Fruit fly (Drosophila melanogaster): ENCODE data around the gene Efa6.

Efa6 gene

DNA sequence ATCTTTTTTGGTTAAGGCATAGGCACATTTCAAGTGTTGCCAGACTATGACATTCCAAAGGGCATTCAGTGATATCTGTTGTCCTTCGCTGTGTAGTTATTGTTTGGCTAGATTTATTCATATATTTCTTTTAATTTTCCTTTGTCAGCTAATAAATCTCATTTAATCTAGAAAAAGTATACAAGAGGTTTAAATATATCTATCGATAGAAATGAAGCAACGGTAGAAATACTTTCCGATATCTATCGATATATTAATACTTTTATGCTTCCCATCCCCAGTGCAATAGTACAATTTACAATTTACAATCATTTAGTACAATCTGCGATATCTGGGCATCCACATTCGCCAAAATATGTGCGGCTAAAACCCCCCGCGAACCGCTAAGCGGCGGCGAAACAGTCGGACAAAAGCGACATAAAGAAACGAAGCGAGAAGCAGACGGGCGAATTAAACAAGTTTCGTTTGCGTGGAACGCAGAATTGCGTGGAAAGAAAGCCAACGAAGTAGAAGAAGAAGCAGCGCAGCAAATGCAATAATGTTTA, at the start of gene Efa6 (continued):
- TF ChIP-seq amos (GFP tag; IDR thresholded peaks at IDR 0.05; ENCODE audit: partially characterized antibody) (peak; percentile 90), CG4404 (GFP tag; IDR thresholded peaks at IDR 0.05) (no peak), corto (GFP tag; optimal IDR thresholded peaks at IDR 0.05) (no peak), NK7.1 (GFP tag; optimal IDR thresholded peaks at IDR 0.05) (no peak), CG5180 (GFP tag; optimal IDR thresholded peaks at IDR 0.05) (no peak), Asciz (GFP tag; optimal IDR thresholded peaks at IDR 0.05) (no peak), shn (GFP tag; optimal IDR thresholded peaks at IDR 0.05) (no peak), Xbp1 (GFP tag; optimal IDR thresholded peaks at IDR 0.05) (peak; percentile 56), prd (optimal IDR thresholded peaks at IDR 0.05) (no peak), prd (GFP tag; IDR thresholded peaks at IDR 0.05) (peak; percentile 46; the same call in 2 of the 3 replicates), grau (tag; optimal IDR thresholded peaks at IDR 0.05) (peak; percentile 58), crol (GFP tag; IDR thresholded peaks at IDR 0.05) (peak; percentile 56), CG13424 (tag; optimal IDR thresholded peaks at IDR 0.05) (peak; percentile 57), CG3065 (GFP tag; optimal IDR thresholded peaks at IDR 0.05) (no peak), bbx (GFP tag; IDR thresholded peaks at IDR 0.05; ENCODE audit: partially characterized antibody) (peak; percentile 86), CG8359 (GFP tag; optimal IDR thresholded peaks at IDR 0.05; ENCODE audit: borderline replicate concordance) (no peak), CG6854 (GFP tag; optimal IDR thresholded peaks at IDR 0.05) (no peak), CG4820 (GFP tag; optimal IDR thresholded peaks at IDR 0.05) (peak; percentile 55), gfzf (GFP tag; optimal IDR thresholded peaks at IDR 0.05) (peak; percentile 22), CG14860 (GFP tag; IDR thresholded peaks at IDR 0.05; ENCODE audit: partially characterized antibody) (peak; percentile 91), Atf-2 (GFP tag; optimal IDR thresholded peaks at IDR 0.05) (no peak), CG11695 (GFP tag; IDR thresholded peaks at IDR 0.05) (no peak), Fer2 (tag; optimal IDR thresholded peaks at IDR 0.05) (no peak), CG10147 (GFP tag; optimal IDR thresholded peaks at IDR 0.05) (peak; percentile 26), CG14441 (GFP tag; IDR thresholded peaks at IDR 0.05) (no peak), tx (GFP tag; optimal IDR thresholded peaks at IDR 0.05) (peak; percentile 21), HmgD (GFP tag; optimal IDR thresholded peaks at IDR 0.05) (no peak), otp (GFP tag; IDR thresholded peaks at IDR 0.05) (no peak), CG3995 (GFP tag; optimal IDR thresholded peaks at IDR 0.05) (peak; percentile 95)

DNA sequence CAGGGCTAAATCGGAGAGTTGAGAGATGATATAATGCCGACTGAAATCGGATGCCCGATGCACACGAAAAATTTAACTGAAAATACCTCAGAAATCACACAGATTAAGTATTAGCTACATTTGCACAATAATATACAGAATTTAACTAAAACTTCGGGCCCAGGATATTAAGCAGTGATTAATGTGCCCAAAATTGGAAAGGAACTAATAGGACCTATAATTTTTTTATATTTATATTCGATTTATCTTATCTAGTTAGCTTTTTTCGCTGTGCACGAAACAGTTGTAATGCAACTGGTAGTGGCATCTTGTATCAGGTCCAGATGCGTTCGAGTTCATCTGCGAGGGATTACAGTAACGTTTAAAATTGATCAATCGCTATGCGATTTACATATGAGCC, 48.7 kb upstream of the Efa6 start:
- TF ChIP-seq Ets65A (GFP tag) (peak; percentile 57), CG2712 (tag; optimal IDR thresholded peaks at IDR 0.05) (peak; percentile 6), Hr51 (GFP tag; optimal IDR thresholded peaks at IDR 0.05) (peak in 1 of 2 experiments; percentile 50), CG11504 (tag; optimal IDR thresholded peaks at IDR 0.05) (peak; percentile 38), CG17359 (tag; optimal IDR thresholded peaks at IDR 0.05) (peak; percentile 13), Med (GFP tag) (peak; percentile 37), CG14441 (GFP tag; IDR thresholded peaks at IDR 0.05) (0 out of 2 replicates have a peak, but pooled peaks have one; percentile 20), CG32532 (GFP tag; IDR thresholded peaks at IDR 0.05) (0 out of 2 replicates have a peak, but pooled peaks have one; percentile 13), CG10366 (GFP tag; IDR thresholded peaks at IDR 0.05) (peak; percentile 29; the same call in 1 of the 2 replicates), CG14710 (tag; optimal IDR thresholded peaks at IDR 0.05) (no peak), sens (GFP tag) (peak; percentile 60), CG11085 (GFP tag; IDR thresholded peaks at IDR 0.05) (no peak), Sox102F (GFP tag; optimal IDR thresholded peaks at IDR 0.05) (peak; percentile 52), pan (optimal IDR thresholded peaks at IDR 0.05) (no peak), pan (GFP tag; optimal IDR thresholded peaks at IDR 0.05 in 1 of 2, IDR thresholded peaks at IDR 0.05 in 1 of 2) (peak in 1 of 2 experiments; percentile 21), CG13775 (GFP tag; optimal IDR thresholded peaks at IDR 0.05) (no peak), row (GFP tag; IDR thresholded peaks at IDR 0.05) (0 out of 3 replicates have a peak, but pooled peaks have one; percentile 17), dmrt99B (tag; optimal IDR thresholded peaks at IDR 0.05) (peak; percentile 48), CG12299 (tag; optimal IDR thresholded peaks at IDR 0.05) (no peak), gem (tag; optimal IDR thresholded peaks at IDR 0.05) (peak; percentile 36)
